Worm (Caenorhabditis elegans): ENCODE measurements around the gene ZK1290.1.

ce11 chrII:7575614-7576013, 14.1 kb downstream of the ZK1290.1 start, which contains the start of gene F35D2.1:
- TF ChIP-seq flt-1 (GFP tag; IDR thresholded peaks at IDR 0.05) (no peak), cog-1 (tag; optimal IDR thresholded peaks at IDR 0.05) (no peak), tab-1 (GFP tag; IDR thresholded peaks at IDR 0.05) (no peak)

Measured in whole organism, midembryonic.